Fruit fly (Drosophila melanogaster): ENCODE data around the gene Saysd1.

Saysd1 gene

DNA sequence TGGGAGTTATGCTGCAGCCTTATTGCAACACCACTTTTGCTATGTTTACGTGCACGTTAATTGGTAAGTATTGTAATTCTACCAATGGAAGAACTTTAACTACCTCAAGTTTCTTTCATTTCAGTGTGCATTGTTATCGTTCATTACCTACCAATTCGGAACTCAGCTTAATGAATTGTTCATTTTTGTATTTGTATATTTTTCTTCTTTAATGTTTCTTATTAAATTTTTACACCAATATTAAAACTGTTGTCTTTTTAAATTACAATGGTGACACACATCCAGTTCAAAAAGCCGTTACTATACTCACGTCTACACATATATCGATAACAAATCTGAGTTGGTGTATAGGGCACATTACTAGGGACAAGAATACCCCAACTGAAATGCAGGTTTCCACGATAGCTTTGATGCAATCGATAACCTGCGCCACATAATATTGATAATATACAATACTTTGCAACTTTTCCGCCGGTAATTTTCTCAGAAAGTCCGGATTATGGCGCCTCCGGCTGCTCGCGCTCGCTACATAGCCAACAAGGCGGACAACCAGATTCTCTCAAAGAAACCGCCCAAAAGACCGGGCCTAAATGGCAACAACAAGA, 6.3 kb upstream of the Saysd1 start, which contains the start of gene Alg9 (continued):
- no peak for TF ChIP-seq Aef1 (GFP tag; IDR thresholded peaks at IDR 0.05)
- no peak for TF ChIP-seq usp (GFP tag; optimal IDR thresholded peaks at IDR 0.05)
- TF ChIP-seq CG6654 (GFP tag; optimal IDR thresholded peaks at IDR 0.05), result no peak
- TF ChIP-seq CG42726 (GFP tag; IDR thresholded peaks at IDR 0.05; ENCODE audit: partially characterized antibody), result peak; percentile 77
- no peak for TF ChIP-seq cad (GFP tag; optimal IDR thresholded peaks at IDR 0.05)
- no peak for TF ChIP-seq NFAT (GFP tag; IDR thresholded peaks at IDR 0.05)
- no peak for TF ChIP-seq CG17612 (GFP tag; IDR thresholded peaks at IDR 0.05)
- peak; percentile 3 for TF ChIP-seq CG10654 (GFP tag; optimal IDR thresholded peaks at IDR 0.05)
- no peak for TF ChIP-seq CG10147 (GFP tag; optimal IDR thresholded peaks at IDR 0.05)
- no peak for TF ChIP-seq ATbp (GFP tag; optimal IDR thresholded peaks at IDR 0.05)
- TF ChIP-seq br (optimal IDR thresholded peaks at IDR 0.05), result no peak
- TF ChIP-seq E2f2 (GFP tag; IDR thresholded peaks at IDR 0.05), result peak; percentile 71
- TF ChIP-seq CG12391 (tag; optimal IDR thresholded peaks at IDR 0.05), result no peak
- no peak for TF ChIP-seq CG12769 (tag; optimal IDR thresholded peaks at IDR 0.05)
- no peak for TF ChIP-seq Dip3 (GFP tag; optimal IDR thresholded peaks at IDR 0.05)
- no peak for TF ChIP-seq NfI (GFP tag; optimal IDR thresholded peaks at IDR 0.05)
- no peak for TF ChIP-seq CG5180 (GFP tag; optimal IDR thresholded peaks at IDR 0.05)
- TF ChIP-seq wdn (GFP tag; IDR thresholded peaks at IDR 0.05), result no peak
- peak; percentile 95 for TF ChIP-seq HLH4C (GFP tag; IDR thresholded peaks at IDR 0.05; ENCODE audit: partially characterized antibody)
- no peak for TF ChIP-seq zfh2 (GFP tag; optimal IDR thresholded peaks at IDR 0.05)
- peak; percentile 94 for TF ChIP-seq zen2 (GFP tag; IDR thresholded peaks at IDR 0.05; ENCODE audit: partially characterized antibody)
- no peak for TF ChIP-seq CG11456 (GFP tag; IDR thresholded peaks at IDR 0.05)
- no peak for TF ChIP-seq CG9817 (tag; optimal IDR thresholded peaks at IDR 0.05)
- peak; percentile 34; the same call in 1 of the 2 replicates for TF ChIP-seq Rfx (GFP tag; IDR thresholded peaks at IDR 0.05)
- no peak for TF ChIP-seq so (GFP tag; IDR thresholded peaks at IDR 0.05)
- TF ChIP-seq Opbp (GFP tag; IDR thresholded peaks at IDR 0.05; ENCODE audit: partially characterized antibody), result peak; percentile 90; the same call in 2 of the 3 replicates
- TF ChIP-seq croc (GFP tag; conservative IDR thresholded peaks at IDR 0.05), result no peak

DNA sequence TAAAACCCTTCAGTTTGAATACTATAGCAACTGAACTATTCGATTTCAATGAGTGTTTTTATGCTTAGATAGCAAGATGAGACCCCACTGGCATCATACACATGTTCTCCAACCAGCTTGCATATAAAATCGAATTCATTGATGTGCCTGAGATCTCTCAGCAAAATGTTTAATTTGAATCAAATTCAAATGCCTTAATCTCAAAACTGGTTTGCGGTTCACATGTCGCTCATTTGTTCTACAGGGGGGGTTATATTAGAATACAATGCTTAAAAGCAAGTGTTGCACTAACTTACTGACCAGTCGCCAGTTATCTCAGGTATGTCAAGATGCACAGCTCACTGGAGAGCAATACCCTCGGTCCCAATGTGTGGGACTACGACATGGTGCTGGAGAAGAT, 4.0 kb upstream of the Saysd1 start, which contains the start of gene CG31103:
TSS of gene CG31103 (plus strand) at position 301 of the 400 bp plus-strand sequence.
- TF ChIP-seq stwl (tag; optimal IDR thresholded peaks at IDR 0.05), result no peak
- TF ChIP-seq HmgD (GFP tag; optimal IDR thresholded peaks at IDR 0.05), result no peak
- no peak for TF ChIP-seq toy (GFP tag; IDR thresholded peaks at IDR 0.05)
- TF ChIP-seq danr (GFP tag; IDR thresholded peaks at IDR 0.05), result no peak
- TF ChIP-seq CG14441 (GFP tag; IDR thresholded peaks at IDR 0.05), result no peak
- no peak for TF ChIP-seq Dref (GFP tag; IDR thresholded peaks at IDR 0.05)
- TF ChIP-seq gt (GFP tag; IDR thresholded peaks at IDR 0.05), result no peak
- no peak for TF ChIP-seq CG12236 (GFP tag; optimal IDR thresholded peaks at IDR 0.05)
- TF ChIP-seq CG11695 (GFP tag; IDR thresholded peaks at IDR 0.05), result no peak
- no peak for TF ChIP-seq CG10431 (GFP tag; optimal IDR thresholded peaks at IDR 0.05)

DNA sequence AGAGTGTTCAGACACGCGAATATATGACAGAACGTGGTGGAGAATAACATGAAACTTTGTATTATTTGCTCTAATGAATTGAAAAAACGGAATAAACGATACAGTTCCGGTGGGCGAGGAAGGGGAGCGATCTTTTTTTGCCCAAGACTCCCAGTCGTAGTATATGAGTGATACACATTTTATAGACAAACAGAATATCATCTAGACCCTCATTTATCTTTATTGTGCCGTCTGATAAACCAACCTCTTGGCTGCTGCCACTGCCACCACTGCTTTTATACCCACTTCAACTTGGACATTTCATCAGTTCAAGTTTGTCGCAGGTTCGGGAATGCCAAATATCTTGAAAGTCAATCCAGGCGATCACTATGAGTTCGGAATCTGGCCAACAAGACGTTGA, 1.0 kb upstream of the Saysd1 start, which contains the start of gene CG31106:
TSS of gene CG31106 (plus strand) at position 301 of the 400 bp plus-strand sequence.
- no peak for TF ChIP-seq nom (GFP tag; optimal IDR thresholded peaks at IDR 0.05)
- no peak for TF ChIP-seq sug (tag; optimal IDR thresholded peaks at IDR 0.05)
- TF ChIP-seq Med (GFP tag), result peak; percentile 22
- TF ChIP-seq CG6654 (GFP tag; optimal IDR thresholded peaks at IDR 0.05), result no peak

Data from whole organism, embryonic.